Worm (Caenorhabditis elegans): ENCODE results near the gene sid-2.

- TF ChIP-seq flt-1 (GFP tag; IDR thresholded peaks at IDR 0.05) (no peak), tbx-37 (GFP tag; conservative IDR thresholded peaks at IDR 0.05) (no peak), tra-4 (tag; optimal IDR thresholded peaks at IDR 0.05) (no peak), ama-1 (optimal IDR thresholded peaks at IDR 0.05) (no peak), scrt-1 (GFP tag; IDR thresholded peaks at IDR 0.05) (no peak), hmg-4 (GFP tag; optimal IDR thresholded peaks at IDR 0.05) (no peak), sea-1 (GFP tag; conservative IDR thresholded peaks at IDR 0.05) (no peak), hnd-1 (tag; optimal IDR thresholded peaks at IDR 0.05) (no peak), aly-1 (tag; optimal IDR thresholded peaks at IDR 0.05) (no peak), B0310.2 (tag; optimal IDR thresholded peaks at IDR 0.05) (no peak)
Measured at ce11 chrIII:13701691-13702090, 22.4 kb downstream of the sid-2 start, which contains the start of gene lit-1.

Data from whole organism, early embryonic.